Fruit fly (Drosophila melanogaster) whole organism, wandering third instar larva: Measurements from ENCODE around the gene CG15387.
A peak's percentile ranks its signal among the peaks of the same experiment; 100 is the strongest.

Experiments
- Abd-B ChIP-seq: fragments of >200 bp; optimal IDR thresholded peaks from 2 replicates; lab custom pipeline; 2017; ENCODE audit warnings: missing biosample characterization, missing genetic modification characterization
- CG32264 ChIP-seq: fragments of 200-800 bp; sonication (Bioruptor generic); optimal IDR thresholded peaks from 2 replicates; lab custom pipeline; 2016; ENCODE audit warnings: missing biosample characterization, missing genetic modification characterization
- CG9705 ChIP-seq: fragments of 200-800 bp; sonication (Bioruptor generic); optimal IDR thresholded peaks from 2 replicates; lab custom pipeline; 2018; ENCODE audit warnings: missing biosample characterization, mild to moderate bottlenecking, missing genetic modification characterization
- CrebA ChIP-seq: fragments of 200-800 bp; sonication (Bioruptor generic); optimal IDR thresholded peaks from 2 replicates; lab custom pipeline; 2016; ENCODE audit warnings: missing biosample characterization, mild to moderate bottlenecking, missing genetic modification characterization, borderline replicate concordance
- Dfd ChIP-seq: fragments of >200 bp; optimal IDR thresholded peaks from 2 replicates; lab custom pipeline; 2017; ENCODE audit warnings: missing biosample characterization, missing genetic modification characterization
- Dif ChIP-seq: fragments of 200-275, 200-300 bp; sonication (Bioruptor generic); optimal IDR thresholded peaks from 2 replicates; lab custom pipeline; 2018; ENCODE audit warnings: missing biosample characterization, missing genetic modification characterization; ENCODE audit not compliant: partially characterized antibody
- GATAd ChIP-seq: sonication (Bioruptor generic); optimal IDR thresholded peaks from 2 replicates; lab custom pipeline; 2016; ENCODE audit warnings: missing biosample characterization, missing genetic modification characterization
- HLH106 ChIP-seq: fragments of 200-800 bp; optimal IDR thresholded peaks from 3 replicates; lab custom pipeline; 2019; ENCODE audit warnings: missing biosample characterization, mild to moderate bottlenecking, missing genetic modification characterization, moderate library complexity
- Hnf4 ChIP-seq: fragments of 200-800 bp; sonication (Bioruptor generic); optimal IDR thresholded peaks from 2 replicates; lab custom pipeline; 2016; ENCODE audit warnings: missing biosample characterization, mild to moderate bottlenecking, missing genetic modification characterization
- Hr78 ChIP-seq: fragments of >200 bp; optimal IDR thresholded peaks from 2 replicates; lab custom pipeline; 2017; ENCODE audit warnings: missing biosample characterization, missing genetic modification characterization
- Hr83 ChIP-seq: fragments of 200-300 bp; sonication (Bioruptor generic); optimal IDR thresholded peaks from 2 replicates; lab custom pipeline; 2016; ENCODE audit warnings: missing biosample characterization, mild to moderate bottlenecking, missing genetic modification characterization, moderate library complexity; ENCODE audit not compliant: poor library complexity, severe bottlenecking
- Jra ChIP-seq: sonication (Bioruptor generic); optimal IDR thresholded peaks from 2 replicates; lab custom pipeline; 2016; ENCODE audit warnings: missing biosample characterization, missing genetic modification characterization
- Mio ChIP-seq: sonication (Bioruptor generic); optimal IDR thresholded peaks from 2 replicates; lab custom pipeline; 2016; ENCODE audit warnings: missing biosample characterization, missing genetic modification characterization
- Myc ChIP-seq: fragments of >200 bp; optimal IDR thresholded peaks from 2 replicates; lab custom pipeline; 2017
- N ChIP-seq: fragments of >200 bp; optimal IDR thresholded peaks from 2 replicates; lab custom pipeline; 2018; ENCODE audit warnings: missing biosample characterization, missing external identifiers, missing genetic modification characterization
- OdsH ChIP-seq: fragments of 200-800 bp; sonication (Bioruptor generic); optimal IDR thresholded peaks from 2 replicates; lab custom pipeline; 2016; ENCODE audit warnings: missing biosample characterization, mild to moderate bottlenecking, missing genetic modification characterization
- Rel ChIP-seq, 2 experiments: fragments of 200-800 bp; sonication (Bioruptor generic) in 1 of 2; optimal IDR thresholded peaks; 2 replicates in 1 of 2; 3 replicates in 1 of 2; lab custom pipeline; 2016 to 2019; ENCODE audit warnings: mild to moderate bottlenecking in 2 of 2, missing biosample characterization in 2 of 2, missing genetic modification characterization in 2 of 2, moderate library complexity in 1 of 2
- Sp1 ChIP-seq: fragments of 200-800 bp; sonication (Bioruptor generic); optimal IDR thresholded peaks from 3 replicates; lab custom pipeline; 2019; ENCODE audit warnings: missing biosample characterization, mild to moderate bottlenecking, missing genetic modification characterization, moderate library complexity
- Vsx2 ChIP-seq: fragments of 200-300, 225-300 bp; sonication (Bioruptor generic); optimal IDR thresholded peaks from 2 replicates; lab custom pipeline; 2018; ENCODE audit warnings: missing biosample characterization, missing genetic modification characterization; ENCODE audit not compliant: partially characterized antibody
- br ChIP-seq: fragments of 200-800 bp; sonication (Bioruptor generic); optimal IDR thresholded peaks from 2 replicates; lab custom pipeline; 2016; ENCODE audit warnings: missing biosample characterization, missing genetic modification characterization
- brk ChIP-seq: fragments of 200-800 bp; sonication (Bioruptor generic); optimal IDR thresholded peaks from 2 replicates; lab custom pipeline; 2016; ENCODE audit warnings: missing biosample characterization, mild to moderate bottlenecking, missing genetic modification characterization
- dl ChIP-seq, 2 experiments: fragments of 175-275, 200-275 bp in 1 of 2; fragments of 200-275 bp in 1 of 2; sonication (Bioruptor generic); optimal IDR thresholded peaks; lab custom pipeline; 2018; ENCODE audit warnings: mild to moderate bottlenecking in 2 of 2, missing biosample characterization in 2 of 2, missing genetic modification characterization in 2 of 2, moderate library complexity in 2 of 2; ENCODE audit not compliant: partially characterized antibody in 2 of 2, insufficient read depth in 1 of 2
- dmrt93B ChIP-seq: fragments of 200-800 bp; sonication (Bioruptor generic); optimal IDR thresholded peaks from 2 replicates; lab custom pipeline; 2018; ENCODE audit warnings: missing biosample characterization, mild to moderate bottlenecking, missing genetic modification characterization
- dsf ChIP-seq: sonication (Bioruptor generic); optimal IDR thresholded peaks from 2 replicates; lab custom pipeline; 2016; ENCODE audit warnings: missing biosample characterization, missing genetic modification characterization, borderline replicate concordance
- ey ChIP-seq: fragments of 200-800 bp; sonication (Bioruptor generic); optimal IDR thresholded peaks from 2 replicates; lab custom pipeline; 2016; ENCODE audit warnings: missing biosample characterization, missing genetic modification characterization
- foxo ChIP-seq, 2 experiments: fragments of 200-800 bp; sonication (Bioruptor generic); optimal IDR thresholded peaks; 2 replicates in 1 of 2; 3 replicates in 1 of 2; lab custom pipeline; 2016 to 2017; ENCODE audit warnings: missing biosample characterization in 2 of 2, missing genetic modification characterization in 2 of 2
- fru ChIP-seq: fragments of 200-800 bp; sonication (Bioruptor generic); optimal IDR thresholded peaks from 3 replicates; lab custom pipeline; 2016; ENCODE audit warnings: missing biosample characterization, mild to moderate bottlenecking, missing genetic modification characterization
- h ChIP-seq: fragments of 200-800 bp; sonication (Bioruptor generic); optimal IDR thresholded peaks from 3 replicates; lab custom pipeline; 2016; ENCODE audit warnings: missing biosample characterization, mild to moderate bottlenecking, missing genetic modification characterization
- jim ChIP-seq: fragments of 175-275, 200-325 bp; sonication (Bioruptor generic); optimal IDR thresholded peaks from 2 replicates; lab custom pipeline; 2016; ENCODE audit warnings: missing biosample characterization, mild to moderate bottlenecking, missing genetic modification characterization
- lola ChIP-seq: fragments of >200 bp; optimal IDR thresholded peaks from 2 replicates; lab custom pipeline; 2017; ENCODE audit warnings: missing biosample characterization, missing genetic modification characterization
- pan ChIP-seq: fragments of >200 bp; optimal IDR thresholded peaks from 2 replicates; lab custom pipeline; 2017
- psq ChIP-seq: fragments of 200-800 bp; sonication (Bioruptor generic); optimal IDR thresholded peaks from 3 replicates; lab custom pipeline; 2017; ENCODE audit warnings: missing biosample characterization, mild to moderate bottlenecking, missing genetic modification characterization, moderate library complexity
- rgr ChIP-seq: fragments of 200-800 bp; sonication (Bioruptor generic); optimal IDR thresholded peaks from 3 replicates; lab custom pipeline; 2016; ENCODE audit warnings: missing biosample characterization, mild to moderate bottlenecking, missing genetic modification characterization
- sage ChIP-seq: fragments of 200-800 bp; sonication (Bioruptor generic); optimal IDR thresholded peaks from 2 replicates; lab custom pipeline; 2016; ENCODE audit warnings: missing biosample characterization, mild to moderate bottlenecking, missing genetic modification characterization
- sv ChIP-seq: fragments of 200-800 bp; sonication (Bioruptor generic); optimal IDR thresholded peaks from 3 replicates; lab custom pipeline; 2016; ENCODE audit warnings: missing biosample characterization, missing genetic modification characterization
- tai ChIP-seq: sonication (Bioruptor generic); optimal IDR thresholded peaks from 2 replicates; lab custom pipeline; 2016; ENCODE audit warnings: missing biosample characterization, missing genetic modification characterization
- usp ChIP-seq: fragments of >200 bp; optimal IDR thresholded peaks from 2 replicates; lab custom pipeline; 2017; ENCODE audit warnings: missing biosample characterization, missing genetic modification characterization
- woc ChIP-seq: sonication (Bioruptor generic); optimal IDR thresholded peaks from 2 replicates; lab custom pipeline; 2016; ENCODE audit warnings: missing biosample characterization, mild to moderate bottlenecking, missing genetic modification characterization

Gene CG15387

DNA sequence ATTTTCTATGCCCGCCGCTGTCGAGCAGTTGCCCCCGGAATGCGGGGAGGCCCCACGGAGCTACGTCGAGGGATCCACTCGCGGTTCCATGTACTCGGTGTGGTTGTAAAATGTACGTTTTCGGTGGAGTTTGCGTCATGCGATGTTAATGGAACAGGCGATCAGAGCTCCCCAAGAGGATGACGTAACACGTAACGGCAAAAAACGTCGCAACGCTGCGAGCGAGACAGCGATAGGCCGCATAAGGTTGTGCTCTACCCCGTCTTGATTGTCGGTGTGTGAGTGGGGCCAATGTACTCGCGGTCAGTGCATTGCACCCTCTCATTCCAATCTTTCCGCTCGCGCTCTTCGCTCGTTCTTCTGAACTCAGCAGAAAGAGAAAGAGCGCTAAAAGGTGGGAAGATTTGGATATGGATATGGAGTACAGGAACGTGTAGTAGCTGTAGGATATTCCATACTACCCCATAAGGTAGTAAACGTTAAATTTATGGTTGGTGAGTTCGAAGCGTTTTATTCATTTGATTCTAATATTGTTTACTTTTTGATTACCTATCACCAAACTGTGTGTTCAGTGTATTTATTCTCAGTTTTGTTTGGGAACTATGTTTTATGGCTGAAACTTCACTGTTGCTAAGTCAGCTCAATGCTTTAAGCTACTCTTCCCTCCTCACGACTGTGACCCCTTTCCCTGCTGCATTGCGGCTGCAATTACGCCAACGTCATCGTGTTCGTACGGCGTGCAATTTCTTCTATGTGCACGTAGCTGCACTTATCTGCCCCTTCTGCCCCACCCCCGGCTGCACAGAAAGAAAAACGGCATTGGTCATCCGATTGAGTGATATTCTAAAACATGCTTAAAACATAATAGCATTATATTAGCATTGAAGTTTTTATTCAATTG, 25.7 kb downstream of the CG15387 start (continued):
- TF ChIP-seq Rel (GFP tag; optimal IDR thresholded peaks at IDR 0.05; lab: Kevin White, UChicago) = no peak
- TF ChIP-seq Rel (tag; optimal IDR thresholded peaks at IDR 0.05; lab: Kevin White, UChicago) = peak; percentile 98
- peak; percentile 52 for TF ChIP-seq br (GFP tag; lab: Kevin White, UChicago)

DNA sequence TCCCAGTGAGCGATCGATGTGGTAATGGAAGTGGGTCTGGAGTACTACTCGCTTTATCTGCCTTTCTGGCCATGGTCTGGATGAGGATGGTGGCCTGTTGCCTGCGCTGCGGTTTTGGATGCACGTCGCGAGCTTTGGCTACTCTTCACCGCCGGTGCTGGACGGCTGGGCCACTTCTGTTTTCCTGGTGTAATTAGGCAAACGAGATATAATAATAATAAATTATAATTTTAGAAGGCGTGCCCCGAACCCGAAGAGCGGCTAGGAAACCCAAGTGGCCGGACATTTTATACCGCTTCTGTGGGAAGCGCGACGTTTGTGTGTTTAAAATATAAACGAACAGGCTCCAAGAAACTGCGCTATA, 26.7 kb downstream of the CG15387 start:
- peak in 1 of 2 experiments; percentile 11 for TF ChIP-seq dl (GFP tag; optimal IDR thresholded peaks at IDR 0.05; lab: Kevin White, UChicago; ENCODE audit: insufficient read depth in 1 of 2, partially characterized antibody in 2 of 2)
- no peak for TF ChIP-seq tai (GFP tag; lab: Kevin White, UChicago)
- peak; percentile 62 for TF ChIP-seq Rel (GFP tag; optimal IDR thresholded peaks at IDR 0.05; lab: Kevin White, UChicago)
- TF ChIP-seq Rel (tag; optimal IDR thresholded peaks at IDR 0.05; lab: Kevin White, UChicago) = no peak

DNA sequence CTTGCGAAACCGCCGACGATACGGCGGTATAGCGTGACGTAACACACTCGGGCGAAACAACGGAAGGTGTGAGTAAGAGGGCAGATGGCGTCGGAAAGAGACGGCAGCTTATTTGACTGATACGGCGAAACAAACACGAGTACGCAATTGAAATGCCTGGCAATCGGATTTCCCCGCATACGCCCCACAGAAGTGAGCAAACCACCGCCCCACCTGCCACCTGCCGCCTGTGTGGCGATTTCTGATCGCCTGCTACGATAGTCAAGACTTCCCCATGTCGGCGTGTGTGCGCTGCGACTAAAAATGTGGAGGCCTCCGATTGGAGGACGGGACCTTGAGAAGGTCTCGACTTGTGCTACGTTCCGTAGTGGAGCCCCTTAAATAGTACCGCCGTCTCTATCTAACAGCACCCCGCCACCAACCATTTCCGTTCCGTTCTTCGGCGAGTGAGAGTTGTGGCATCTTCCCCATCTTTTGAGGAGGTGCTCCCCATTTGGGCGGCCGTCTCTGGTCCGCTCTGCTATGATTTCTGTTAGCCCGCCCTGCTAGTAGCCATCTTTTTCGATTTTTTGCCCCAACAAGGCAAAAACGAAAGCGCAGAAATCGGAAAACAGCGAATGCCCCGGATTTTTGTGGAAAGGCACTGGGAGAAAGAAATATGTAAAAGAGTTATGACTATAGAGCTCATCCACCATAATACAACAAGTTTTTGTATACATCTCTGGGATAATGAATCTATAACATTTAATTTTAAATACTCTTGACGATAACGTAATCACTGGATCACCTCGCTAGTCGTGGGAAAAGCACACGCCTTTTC, 27.3 kb downstream of the CG15387 start:
- TF ChIP-seq OdsH (GFP tag; lab: Kevin White, UChicago) (peak; percentile 97), Hr83 (peak; percentile 79), h (GFP tag; lab: Kevin White, UChicago) (peak; percentile 98), Jra (GFP tag; lab: Kevin White, UChicago) (peak; percentile 80), pan (lab: Kevin White, UChicago) (no peak), Hr78 (GFP tag; lab: Kevin White, UChicago) (no peak), dmrt93B (GFP tag; lab: Kevin White, UChicago) (peak; percentile 95), dl (GFP tag; optimal IDR thresholded peaks at IDR 0.05; lab: Kevin White, UChicago; ENCODE audit: insufficient read depth in 1 of 2, partially characterized antibody in 2 of 2) (peak; percentile 72 to 77), rgr (GFP tag; lab: Kevin White, UChicago) (peak; percentile 97), Dfd (GFP tag; lab: Kevin White, UChicago) (no peak), sage (GFP tag; lab: Kevin White, UChicago) (peak; percentile 96), br (GFP tag; lab: Kevin White, UChicago) (peak; percentile 97), jim (GFP tag; lab: Kevin White, UChicago) (no peak), psq (GFP tag; lab: Kevin White, UChicago) (peak; percentile 93), HLH106 (tag; lab: Kevin White, UChicago) (peak; percentile 95), GATAd (GFP tag; lab: Kevin White, UChicago) (no peak), CG32264 (GFP tag; lab: Kevin White, UChicago) (peak; percentile 97), dsf (GFP tag; lab: Kevin White, UChicago) (peak; percentile 80), CrebA (GFP tag; lab: Kevin White, UChicago) (peak; percentile 90), CG9705 (GFP tag; lab: Kevin White, UChicago) (peak; percentile 75), ey (GFP tag; lab: Kevin White, UChicago) (peak; percentile 98), Vsx2 (GFP tag; lab: Kevin White, UChicago) (peak; percentile 93), fru (GFP tag; lab: Kevin White, UChicago) (peak; percentile 98), Abd-B (GFP tag; lab: Kevin White, UChicago) (no peak), usp (GFP tag; lab: Kevin White, UChicago) (no peak), Myc (lab: Kevin White, UChicago) (peak; percentile 3), lola (GFP tag; lab: Kevin White, UChicago) (no peak), tai (GFP tag; lab: Kevin White, UChicago) (peak; percentile 87), brk (GFP tag; lab: Kevin White, UChicago) (peak; percentile 90), sv (GFP tag; lab: Kevin White, UChicago) (peak; percentile 65), N (GFP tag; lab: Kevin White, UChicago) (no peak), Dif (GFP tag; lab: Kevin White, UChicago) (peak; percentile 92), foxo (GFP tag; optimal IDR thresholded peaks at IDR 0.05; lab: Kevin White, UChicago) (peak; percentile 87 to 98), woc (GFP tag; lab: Kevin White, UChicago) (peak; percentile 94), Hnf4 (GFP tag; lab: Kevin White, UChicago) (peak; percentile 95), Sp1 (GFP tag; lab: Kevin White, UChicago) (peak; percentile 95), Rel (GFP tag; optimal IDR thresholded peaks at IDR 0.05; lab: Kevin White, UChicago) (peak; percentile 90), Rel (tag; optimal IDR thresholded peaks at IDR 0.05; lab: Kevin White, UChicago) (peak; percentile 98), Mio (GFP tag; lab: Kevin White, UChicago) (peak; percentile 78)
